Worm (Caenorhabditis elegans) whole organism, L4/young adult: ENCODE data around the gene F13A2.10.

Source experiments
- dao-5 ChIP-seq: sonication (generic microtip); optimal IDR thresholded peaks from 2 replicates; lab custom pipeline; 2016; ENCODE audit warnings: missing genotype, missing genetic modification characterization, moderate library complexity, missing compliant biosample characterization
- him-1 ChIP-seq: sonication (generic microtip); optimal IDR thresholded peaks from 2 replicates; lab custom pipeline; 2016; ENCODE audit warnings: missing genotype, missing genetic modification reagents, missing genetic modification characterization, missing compliant biosample characterization

DNA sequence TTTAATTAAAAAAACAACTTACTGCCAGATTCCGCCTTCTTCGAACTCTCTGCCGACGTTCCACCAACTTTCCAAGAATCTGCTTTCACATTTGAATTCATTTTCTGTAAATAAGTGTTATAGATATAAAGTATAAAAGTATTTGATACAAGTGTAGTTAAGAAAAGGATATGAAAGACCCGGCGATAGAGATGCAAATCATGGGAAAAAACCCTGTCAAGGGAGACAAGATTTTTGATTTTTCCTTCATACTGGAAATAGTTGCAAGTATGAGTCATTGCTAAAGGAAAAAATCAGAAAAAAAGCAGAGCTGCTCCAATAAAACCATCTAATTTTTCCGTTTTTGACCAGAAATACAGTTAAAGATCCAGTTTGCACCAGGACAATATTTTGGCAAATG lies 10.2 kb upstream of the F13A2.10 start, which contains the start of gene F13A2.3:
- no peak for TF ChIP-seq dao-5
- TF ChIP-seq him-1 (tag; lab: Kevin White, UChicago), result no peak
